Worm (Caenorhabditis elegans) whole organism, L4 larva: ENCODE measurements around the gene nhr-76.

Source experiments
- aly-2 ChIP-seq: sonication (generic microtip); optimal IDR thresholded peaks from 2 replicates; lab custom pipeline; 2018; ENCODE audit warnings: missing biosample characterization, missing genetic modification characterization
- ceh-32 ChIP-seq: sonication (generic microtip); optimal IDR thresholded peaks from 2 replicates; lab custom pipeline; 2016; ENCODE audit warnings: mild to moderate bottlenecking, missing genetic modification characterization, missing compliant biosample characterization; ENCODE audit not compliant: poor library complexity
- daf-16 ChIP-seq, 3 experiments: sonication (generic microtip); optimal IDR thresholded peaks; 2 replicates each; lab custom pipeline; 2016 to 2017; ENCODE audit warnings: missing genetic modification characterization in 3 of 3, missing genetic modification reagents in 3 of 3, mild to moderate bottlenecking in 2 of 3, missing compliant biosample characterization in 2 of 3, missing biosample characterization in 1 of 3, moderate library complexity in 1 of 3
- daf-8 ChIP-seq: fragments of 200-800 bp; sonication (Bioruptor generic); IDR thresholded peaks from 2 replicates; pipeline ENCODE4 v1.3.6; 2022; ENCODE audit warnings: missing genetic modification characterization, missing compliant biosample characterization
- egl-27 ChIP-seq: sonication (generic microtip); optimal IDR thresholded peaks from 3 replicates; lab custom pipeline; 2017; ENCODE audit warnings: missing biosample characterization, missing genetic modification reagents, missing genetic modification characterization
- lin-29 ChIP-seq: fragments of 200-800 bp; sonication (Bioruptor generic); IDR thresholded peaks from 2 replicates; pipeline ENCODE4 v1.3.6; 2022; ENCODE audit warnings: missing genetic modification reagents, missing genetic modification characterization, missing compliant biosample characterization
- zfp-2 ChIP-seq: sonication (generic microtip); optimal IDR thresholded peaks from 2 replicates; lab custom pipeline; 2016; ENCODE audit warnings: mild to moderate bottlenecking, missing genetic modification characterization, missing compliant biosample characterization

DNA sequence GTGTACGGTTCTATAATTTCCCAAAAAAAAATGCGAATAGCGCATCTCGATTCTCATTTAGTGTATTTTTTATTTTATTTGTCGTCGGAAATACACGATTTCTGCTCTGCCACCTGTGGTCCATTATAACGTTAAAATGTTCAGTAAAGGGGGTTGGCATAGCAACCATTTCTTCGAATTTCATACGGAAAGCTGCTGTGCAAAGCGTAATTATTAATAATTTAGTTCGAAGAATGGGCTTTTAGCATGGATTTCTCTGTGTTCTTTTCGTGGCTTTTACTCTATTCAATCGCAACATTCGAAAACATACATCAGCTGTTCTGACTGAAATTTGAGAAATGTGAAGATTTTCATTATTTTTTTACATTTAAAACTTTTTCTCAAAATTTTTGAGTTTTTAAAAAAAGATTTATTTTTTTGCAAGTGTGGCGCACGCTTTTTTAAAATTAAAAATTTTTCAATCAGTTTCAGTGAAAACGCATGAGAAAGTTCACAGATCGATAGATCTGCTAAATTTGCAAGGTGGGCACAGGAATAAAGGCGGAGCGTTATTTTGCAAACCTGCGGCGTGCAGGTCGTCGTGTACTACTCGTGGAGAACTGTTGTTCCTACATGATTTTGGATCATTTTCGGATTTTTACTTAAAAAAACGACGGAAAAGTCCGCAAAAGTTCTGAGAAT is 31.3 kb downstream of the nhr-76 start:
- TF ChIP-seq zfp-2 (tag; lab: Kevin White, UChicago) = no peak
- TF ChIP-seq aly-2 (tag; lab: Kevin White, UChicago) = no peak
- no peak for TF ChIP-seq lin-29
- no peak for TF ChIP-seq daf-8 (GFP tag; lab: Robert Waterston, UW)
- TF ChIP-seq ceh-32 = no peak
- TF ChIP-seq daf-16 (GFP tag; optimal IDR thresholded peaks at IDR 0.05; lab: Kevin White, UChicago) = no peak
- TF ChIP-seq daf-16 (tag; optimal IDR thresholded peaks at IDR 0.05; lab: Kevin White, UChicago) = peak; percentile 29
- TF ChIP-seq egl-27 (tag; lab: Kevin White, UChicago) = no peak
